Worm (Caenorhabditis elegans): Measurements from ENCODE around the gene B0250.18.

ce11 chrV:20423428-20423827, 37.3 kb downstream of the B0250.18 start:
- TF ChIP-seq lsy-2 (tag; optimal IDR thresholded peaks at IDR 0.05) (no peak), nhr-237 (tag; optimal IDR thresholded peaks at IDR 0.05) (no peak), unc-62 (GFP tag; optimal IDR thresholded peaks at IDR 0.05) (no peak), blmp-1 (tag; optimal IDR thresholded peaks at IDR 0.05) (no peak)

All from whole organism, mixed stage, embryonic.